Fruit fly (Drosophila melanogaster): ENCODE data around the gene Bulli.

Bulli gene

dm6 chr3L:6447203-6447602 is 41.3 kb upstream of the Bulli start:
- no peak for TF ChIP-seq OdsH (GFP tag; optimal IDR thresholded peaks at IDR 0.05)
- no peak for TF ChIP-seq lola (GFP tag; optimal IDR thresholded peaks at IDR 0.05)
- no peak for TF ChIP-seq GATAd (GFP tag; optimal IDR thresholded peaks at IDR 0.05)
- TF ChIP-seq rgr (GFP tag; optimal IDR thresholded peaks at IDR 0.05) = no peak
- no peak for TF ChIP-seq woc (GFP tag; optimal IDR thresholded peaks at IDR 0.05)
- no peak for TF ChIP-seq CG32264 (GFP tag; optimal IDR thresholded peaks at IDR 0.05)
- no peak for TF ChIP-seq Abd-B (GFP tag; optimal IDR thresholded peaks at IDR 0.05)
- TF ChIP-seq sv (GFP tag; optimal IDR thresholded peaks at IDR 0.05) = no peak
- TF ChIP-seq Rel (GFP tag; optimal IDR thresholded peaks at IDR 0.05) = no peak
- TF ChIP-seq Rel (tag; optimal IDR thresholded peaks at IDR 0.05) = no peak
- no peak for TF ChIP-seq h (GFP tag; optimal IDR thresholded peaks at IDR 0.05)

dm6 chr3L:6447708-6448107 is 40.8 kb upstream of the Bulli start:
- TF ChIP-seq Abd-B (GFP tag; optimal IDR thresholded peaks at IDR 0.05) = no peak
- TF ChIP-seq sv (GFP tag; optimal IDR thresholded peaks at IDR 0.05) = no peak
- TF ChIP-seq dl (GFP tag; optimal IDR thresholded peaks at IDR 0.05; ENCODE audit: insufficient read depth in 1 of 2, partially characterized antibody in 2 of 2) = no peak
- no peak for TF ChIP-seq dmrt93B (GFP tag; optimal IDR thresholded peaks at IDR 0.05)
- TF ChIP-seq psq (GFP tag; optimal IDR thresholded peaks at IDR 0.05) = no peak
- TF ChIP-seq Sp1 (GFP tag; optimal IDR thresholded peaks at IDR 0.05) = no peak
- no peak for TF ChIP-seq foxo (GFP tag; optimal IDR thresholded peaks at IDR 0.05)
- TF ChIP-seq N (GFP tag; optimal IDR thresholded peaks at IDR 0.05) = no peak
- TF ChIP-seq lola (GFP tag; optimal IDR thresholded peaks at IDR 0.05) = no peak
- no peak for TF ChIP-seq Hr78 (GFP tag; optimal IDR thresholded peaks at IDR 0.05)
- no peak for TF ChIP-seq usp (GFP tag; optimal IDR thresholded peaks at IDR 0.05)

dm6 chr3L:6449159-6449664 is 39.3 kb upstream of the Bulli start:
- TF ChIP-seq N (GFP tag; optimal IDR thresholded peaks at IDR 0.05) (no peak), dsf (GFP tag; optimal IDR thresholded peaks at IDR 0.05; ENCODE audit: borderline replicate concordance) (no peak), usp (GFP tag; optimal IDR thresholded peaks at IDR 0.05) (no peak), CrebA (GFP tag; optimal IDR thresholded peaks at IDR 0.05; ENCODE audit: borderline replicate concordance) (no peak), dl (GFP tag; optimal IDR thresholded peaks at IDR 0.05; ENCODE audit: insufficient read depth in 1 of 2, partially characterized antibody in 2 of 2) (no peak), Dfd (GFP tag; optimal IDR thresholded peaks at IDR 0.05) (no peak), Sp1 (GFP tag; optimal IDR thresholded peaks at IDR 0.05) (no peak), sage (GFP tag; optimal IDR thresholded peaks at IDR 0.05) (no peak), foxo (GFP tag; optimal IDR thresholded peaks at IDR 0.05) (no peak), Rel (GFP tag; optimal IDR thresholded peaks at IDR 0.05) (no peak), Rel (tag; optimal IDR thresholded peaks at IDR 0.05) (no peak), h (GFP tag; optimal IDR thresholded peaks at IDR 0.05) (no peak), fru (GFP tag; optimal IDR thresholded peaks at IDR 0.05) (no peak)

- TF ChIP-seq Hr83 (GFP tag; optimal IDR thresholded peaks at IDR 0.05; ENCODE audit: poor library complexity, severe bottlenecking) (no peak), br (GFP tag; optimal IDR thresholded peaks at IDR 0.05) (no peak), Myc (optimal IDR thresholded peaks at IDR 0.05) (no peak), OdsH (GFP tag; optimal IDR thresholded peaks at IDR 0.05) (no peak), Vsx2 (GFP tag; optimal IDR thresholded peaks at IDR 0.05; ENCODE audit: partially characterized antibody) (no peak), fru (GFP tag; optimal IDR thresholded peaks at IDR 0.05) (no peak), h (GFP tag; optimal IDR thresholded peaks at IDR 0.05) (no peak), Dif (GFP tag; optimal IDR thresholded peaks at IDR 0.05; ENCODE audit: partially characterized antibody) (no peak), dmrt93B (GFP tag; optimal IDR thresholded peaks at IDR 0.05) (no peak), woc (GFP tag; optimal IDR thresholded peaks at IDR 0.05) (no peak), CrebA (GFP tag; optimal IDR thresholded peaks at IDR 0.05; ENCODE audit: borderline replicate concordance) (no peak), CG9705 (GFP tag; optimal IDR thresholded peaks at IDR 0.05) (no peak), dsf (GFP tag; optimal IDR thresholded peaks at IDR 0.05; ENCODE audit: borderline replicate concordance) (no peak), pan (optimal IDR thresholded peaks at IDR 0.05) (no peak), ey (GFP tag; optimal IDR thresholded peaks at IDR 0.05) (no peak), usp (GFP tag; optimal IDR thresholded peaks at IDR 0.05) (no peak), Sp1 (GFP tag; optimal IDR thresholded peaks at IDR 0.05) (no peak)
These were observed 36.9 kb upstream of the Bulli start for dm6 chr3L:6451572-6451971.

- no peak for TF ChIP-seq tai (GFP tag; optimal IDR thresholded peaks at IDR 0.05)
- TF ChIP-seq sage (GFP tag; optimal IDR thresholded peaks at IDR 0.05) = no peak
- TF ChIP-seq pan (optimal IDR thresholded peaks at IDR 0.05) = no peak
- TF ChIP-seq Hnf4 (GFP tag; optimal IDR thresholded peaks at IDR 0.05) = no peak
- TF ChIP-seq GATAd (GFP tag; optimal IDR thresholded peaks at IDR 0.05) = no peak
- no peak for TF ChIP-seq CrebA (GFP tag; optimal IDR thresholded peaks at IDR 0.05; ENCODE audit: borderline replicate concordance)
- no peak for TF ChIP-seq dmrt93B (GFP tag; optimal IDR thresholded peaks at IDR 0.05)
These were observed 36.1 kb upstream of the Bulli start for dm6 chr3L:6452347-6452746.

All from whole organism, wandering third instar larva.